Worm (Caenorhabditis elegans): Measurements from ENCODE around the gene set-11.

DNA sequence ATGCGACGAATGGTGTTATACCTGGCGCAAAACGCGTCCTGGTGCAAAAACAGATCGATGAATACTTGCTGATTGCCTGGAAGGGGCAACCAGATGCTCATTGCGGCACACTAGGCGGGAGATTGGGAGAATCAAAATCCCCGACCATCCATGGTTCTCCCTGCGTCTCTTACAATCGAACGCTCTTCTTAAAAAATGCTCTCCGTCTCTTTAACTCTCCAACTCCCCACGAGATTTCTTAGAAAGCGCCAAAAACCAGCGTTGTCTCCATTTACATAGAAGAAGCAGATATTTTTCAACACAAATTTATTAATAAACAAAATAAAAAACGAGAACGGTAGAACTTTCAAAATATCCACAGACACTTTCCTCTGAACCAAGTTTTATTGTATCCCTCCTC, 11.3 kb downstream of the set-11 start, which contains the start of gene F34D6.1:
- no peak for TF ChIP-seq snpc-4 (tag; optimal IDR thresholded peaks at IDR 0.05)
- no peak for TF ChIP-seq unc-130 (tag; optimal IDR thresholded peaks at IDR 0.05)
- no peak for TF ChIP-seq aha-1 (tag; optimal IDR thresholded peaks at IDR 0.05)
- no peak for TF ChIP-seq zag-1 (tag; optimal IDR thresholded peaks at IDR 0.05)
- no peak for TF ChIP-seq lin-13 (GFP tag; optimal IDR thresholded peaks at IDR 0.05)
